Fruit fly (Drosophila melanogaster) Kc167 (cell line): Measurements from ENCODE around the gene CG17224.

Experiments used
- Myc ChIP-seq: fragments of >200 bp; optimal IDR thresholded peaks from 2 replicates; lab custom pipeline; 2017; ENCODE audit warnings: missing external identifiers
- Sin3A ChIP-seq: fragments of >200 bp; optimal IDR thresholded peaks from 2 replicates; lab custom pipeline; 2018; ENCODE audit warnings: missing external identifiers
- h ChIP-seq: fragments of >200 bp; optimal IDR thresholded peaks from 3 replicates; lab custom pipeline; 2018; ENCODE audit warnings: missing external identifiers
- insv ChIP-seq: fragments of >200 bp; optimal IDR thresholded peaks from 3 replicates; lab custom pipeline; 2018; ENCODE audit warnings: missing external identifiers
- psq ChIP-seq: fragments of >200 bp; optimal IDR thresholded peaks from 2 replicates; lab custom pipeline; 2017; ENCODE audit warnings: missing external identifiers
- ttk ChIP-seq: sonication (Bioruptor generic); optimal IDR thresholded peaks from 2 replicates; lab custom pipeline; 2017; ENCODE audit warnings: missing external identifiers

DNA sequence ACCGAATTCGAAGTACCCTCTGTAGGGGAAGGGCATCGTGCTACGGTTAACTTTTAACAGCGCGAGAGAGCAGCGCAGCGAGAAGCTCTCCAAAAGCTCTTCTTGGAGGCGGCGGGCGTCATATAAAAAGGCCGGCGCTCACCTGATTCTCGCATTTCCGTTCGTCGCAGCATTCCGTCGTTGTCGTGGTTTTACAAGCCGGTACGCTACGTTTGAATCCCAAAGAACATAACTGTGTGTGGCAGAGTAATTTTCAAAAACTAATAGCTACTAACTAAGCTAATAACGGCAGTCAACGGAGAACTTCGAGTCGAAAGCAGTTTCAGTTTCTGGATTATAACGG is 38.3 kb upstream of the CG17224 start, which contains the start of gene FASN1:
- TF ChIP-seq psq (lab: Kevin White, UChicago) = no peak
- TF ChIP-seq ttk (lab: Kevin White, UChicago) = no peak
- TF ChIP-seq Myc (lab: Kevin White, UChicago) = no peak
- TF ChIP-seq h (lab: Kevin White, UChicago) = no peak
- TF ChIP-seq Sin3A (lab: Kevin White, UChicago) = no peak
- no peak for TF ChIP-seq insv (lab: Kevin White, UChicago)
